Fruit fly (Drosophila melanogaster) whole organism, embryonic: Measurements from ENCODE around the gene CG31871.

ENCODE experiments used
- Aef1 ChIP-seq: fragments of 200-800 bp; sonication (Bioruptor generic); IDR thresholded peaks from 3 replicates; pipeline ENCODE4 v1.3.6; 2022; ENCODE audit warnings: missing biosample characterization, missing genetic modification characterization
- Atf3 ChIP-seq: fragments of 200-800 bp; sonication (Bioruptor generic); optimal IDR thresholded peaks from 3 replicates; lab custom pipeline; 2016; ENCODE audit warnings: missing biosample characterization, missing genetic modification characterization
- Bteb2 ChIP-seq: fragments of 200-800 bp; sonication (Bioruptor generic); optimal IDR thresholded peaks from 2 replicates; lab custom pipeline; 2016; ENCODE audit warnings: missing biosample characterization, missing genetic modification characterization
- CG10209 ChIP-seq: fragments of 200-800 bp; sonication (Bioruptor generic); optimal IDR thresholded peaks from 3 replicates; lab custom pipeline; 2017; ENCODE audit warnings: missing biosample characterization, mild to moderate bottlenecking, missing genetic modification characterization, missing genetic modification reagents
- CG10543 ChIP-seq: fragments of 200-800 bp; sonication (Bioruptor generic); optimal IDR thresholded peaks from 3 replicates; lab custom pipeline; 2017; ENCODE audit warnings: missing biosample characterization, mild to moderate bottlenecking, missing genetic modification characterization, moderate library complexity
- CG12104 ChIP-seq: fragments of 200-800 bp; sonication (Bioruptor generic); optimal IDR thresholded peaks from 3 replicates; lab custom pipeline; 2016; ENCODE audit warnings: missing biosample characterization, missing genetic modification characterization
- CG12769 ChIP-seq: fragments of 200-800 bp; sonication (Bioruptor generic); optimal IDR thresholded peaks from 2 replicates; lab custom pipeline; 2019; ENCODE audit warnings: missing biosample characterization, mild to moderate bottlenecking, missing genetic modification characterization, moderate library complexity
- CG12942 ChIP-seq: fragments of 200-800 bp; sonication (Bioruptor generic); optimal IDR thresholded peaks from 3 replicates; lab custom pipeline; 2016; ENCODE audit warnings: missing biosample characterization, missing genetic modification characterization
- CG13424 ChIP-seq: fragments of 200-800 bp; sonication (Bioruptor generic); optimal IDR thresholded peaks from 2 replicates; lab custom pipeline; 2019; ENCODE audit warnings: missing biosample characterization, mild to moderate bottlenecking, missing genetic modification characterization, moderate library complexity
- CG14710 ChIP-seq: fragments of 200-800 bp; sonication (Bioruptor generic); optimal IDR thresholded peaks from 3 replicates; lab custom pipeline; 2019; ENCODE audit warnings: missing biosample characterization, mild to moderate bottlenecking, missing genetic modification characterization, moderate library complexity
- CG15601 ChIP-seq: fragments of 200-800 bp; sonication (Bioruptor generic); optimal IDR thresholded peaks from 3 replicates; lab custom pipeline; 2019; ENCODE audit warnings: missing biosample characterization, mild to moderate bottlenecking, missing genetic modification characterization, moderate library complexity
- CG18011 ChIP-seq: fragments of 200-800 bp; sonication (Bioruptor generic); optimal IDR thresholded peaks from 2 replicates; lab custom pipeline; 2017; ENCODE audit warnings: missing biosample characterization, missing genetic modification characterization, mild to moderate bottlenecking, moderate library complexity, missing genotype
- CG30020 ChIP-seq: fragments of 200-800 bp; optimal IDR thresholded peaks from 2 replicates; lab custom pipeline; 2019; ENCODE audit warnings: missing biosample characterization, mild to moderate bottlenecking, missing genetic modification characterization, moderate library complexity
- CG6175 ChIP-seq: fragments of 200-800 bp; sonication (Bioruptor generic); IDR thresholded peaks from 3 replicates; pipeline ENCODE4 v1.3.6; 2022; ENCODE audit warnings: missing biosample characterization, missing genetic modification characterization
- CG6654 ChIP-seq: fragments of 200-800 bp; sonication (Bioruptor generic); optimal IDR thresholded peaks from 2 replicates; lab custom pipeline; 2017; ENCODE audit warnings: missing biosample characterization, mild to moderate bottlenecking, missing genetic modification characterization
- CG6854 ChIP-seq: fragments of 200-800 bp; sonication (Bioruptor generic); optimal IDR thresholded peaks from 3 replicates; lab custom pipeline; 2017; ENCODE audit warnings: missing biosample characterization, mild to moderate bottlenecking, missing genetic modification characterization
- CoRest ChIP-seq: fragments of 200-800 bp; sonication (Bioruptor generic); optimal IDR thresholded peaks from 3 replicates; lab custom pipeline; 2018; ENCODE audit warnings: missing biosample characterization, mild to moderate bottlenecking, missing genetic modification characterization, moderate library complexity
- Dek ChIP-seq: fragments of 200-800 bp; sonication (Bioruptor generic); optimal IDR thresholded peaks from 3 replicates; lab custom pipeline; 2019; ENCODE audit warnings: missing biosample characterization, mild to moderate bottlenecking, missing genetic modification characterization, moderate library complexity
- Elba2 ChIP-seq: fragments of 200-800 bp; sonication (Bioruptor generic); optimal IDR thresholded peaks from 3 replicates; lab custom pipeline; 2016; ENCODE audit warnings: missing biosample characterization, missing genetic modification characterization
- HLH3B ChIP-seq: fragments of 200-800 bp; sonication (Bioruptor generic); IDR thresholded peaks from 2 replicates; pipeline ENCODE4 v1.3.6; 2022; ENCODE audit warnings: missing biosample characterization, missing genetic modification characterization
- Hey ChIP-seq: fragments of 200-800 bp; sonication (Bioruptor generic); optimal IDR thresholded peaks from 3 replicates; lab custom pipeline; 2018; ENCODE audit warnings: missing biosample characterization, mild to moderate bottlenecking, missing genetic modification characterization
- Hr39 ChIP-seq: fragments of >200 bp; optimal IDR thresholded peaks from 2 replicates; lab custom pipeline; 2017
- Kr ChIP-seq: fragments of 200-800 bp; sonication (Bioruptor generic); optimal IDR thresholded peaks from 2 replicates; lab custom pipeline; 2017; ENCODE audit warnings: missing biosample characterization, mild to moderate bottlenecking, missing genetic modification characterization
- MESR4 ChIP-seq: fragments of 200-800 bp; sonication (Bioruptor generic); optimal IDR thresholded peaks from 2 replicates; lab custom pipeline; 2018; ENCODE audit warnings: missing biosample characterization, mild to moderate bottlenecking, missing genetic modification characterization, moderate library complexity
- Nf-YA ChIP-seq: fragments of 200-800 bp; sonication (Bioruptor generic); IDR thresholded peaks from 2 replicates; pipeline ENCODE4 v1.3.6; 2022; ENCODE audit warnings: missing biosample characterization, missing genetic modification characterization
- Poxn ChIP-seq: fragments of 200-800 bp; sonication (Bioruptor generic); IDR thresholded peaks from 2 replicates; pipeline ENCODE4 v1.3.6; 2022; ENCODE audit warnings: missing biosample characterization, missing genetic modification characterization
- Ssrp ChIP-seq: fragments of 200-800 bp; sonication (Bioruptor generic); optimal IDR thresholded peaks from 2 replicates; lab custom pipeline; 2018; ENCODE audit warnings: missing biosample characterization, mild to moderate bottlenecking, missing genetic modification characterization, moderate library complexity
- Trl ChIP-seq, 3 experiments: fragments of >200 bp in 2 of 3; fragments of 200-800 bp in 1 of 3; sonication (Bioruptor generic) in 1 of 3; optimal IDR thresholded peaks; 2 replicates in 1 of 3; 3 replicates in 2 of 3; lab custom pipeline; 2016 to 2017; ENCODE audit warnings: missing biosample characterization in 1 of 3, missing genetic modification characterization in 1 of 3
- Usf ChIP-seq: fragments of 200-800 bp; sonication (Bioruptor generic); optimal IDR thresholded peaks from 2 replicates; lab custom pipeline; 2017; ENCODE audit warnings: missing genotype, missing biosample characterization, missing genetic modification characterization
- Xrp1 ChIP-seq: fragments of 200-800 bp; sonication (Bioruptor generic); IDR thresholded peaks from 2 replicates; pipeline ENCODE4 v1.3.6; 2022; ENCODE audit warnings: missing biosample characterization, missing genetic modification characterization
- aop ChIP-seq: fragments of 200-800 bp; sonication (Bioruptor generic); IDR thresholded peaks from 2 replicates; pipeline ENCODE4 v1.3.6; 2022; ENCODE audit warnings: missing biosample characterization, missing genetic modification characterization
- chif ChIP-seq, 2 experiments: fragments of 200-800 bp; sonication (Bioruptor generic); optimal IDR thresholded peaks; 3 replicates each; lab custom pipeline; 2016; ENCODE audit warnings: missing biosample characterization in 2 of 2, missing genetic modification characterization in 2 of 2
- disco-r ChIP-seq: fragments of 200-800 bp; sonication (Bioruptor generic); optimal IDR thresholded peaks from 2 replicates; lab custom pipeline; 2016; ENCODE audit warnings: missing biosample characterization, missing genetic modification characterization
- jigr1 ChIP-seq: fragments of 200-800 bp; sonication (Bioruptor generic); IDR thresholded peaks from 3 replicates; pipeline ENCODE4 v1.3.6; 2022; ENCODE audit warnings: missing biosample characterization, missing genetic modification characterization
- kah ChIP-seq: fragments of 200-800 bp; sonication (Bioruptor generic); optimal IDR thresholded peaks from 2 replicates; lab custom pipeline; 2018; ENCODE audit warnings: missing biosample characterization, mild to moderate bottlenecking, missing genetic modification characterization
- lola ChIP-seq, 3 experiments: fragments of >200 bp in 2 of 3; fragments of 200-800 bp in 1 of 3; sonication (Bioruptor generic) in 1 of 3; optimal IDR thresholded peaks; 2 replicates each; lab custom pipeline; 2017 to 2019; ENCODE audit warnings: missing biosample characterization in 3 of 3, missing genetic modification characterization in 3 of 3, mild to moderate bottlenecking in 1 of 3, moderate library complexity in 1 of 3
- mld ChIP-seq: fragments of 200-800 bp; sonication (Bioruptor generic); IDR thresholded peaks from 3 replicates; pipeline ENCODE4 v1.3.6; 2022; ENCODE audit warnings: missing biosample characterization, missing genetic modification characterization; ENCODE audit not compliant: partially characterized antibody
- nau ChIP-seq: fragments of 200-800 bp; sonication (Bioruptor generic); optimal IDR thresholded peaks from 3 replicates; lab custom pipeline; 2017; ENCODE audit warnings: missing biosample characterization, mild to moderate bottlenecking, missing genetic modification characterization, missing genetic modification reagents
- nmo ChIP-seq: fragments of 200-800 bp; sonication (Bioruptor generic); optimal IDR thresholded peaks from 2 replicates; lab custom pipeline; 2018; ENCODE audit warnings: missing biosample characterization, mild to moderate bottlenecking, missing genetic modification characterization, moderate library complexity
- onecut ChIP-seq: fragments of 200-800 bp; sonication (Bioruptor generic); IDR thresholded peaks from 2 replicates; pipeline ENCODE4 v1.3.6; 2022; ENCODE audit warnings: missing biosample characterization, missing genetic modification characterization
- pum ChIP-seq: fragments of 200-800 bp; sonication (Bioruptor generic); optimal IDR thresholded peaks from 2 replicates; lab custom pipeline; 2016; ENCODE audit warnings: missing biosample characterization, missing genetic modification characterization
- row ChIP-seq: fragments of 200-800 bp; sonication (Bioruptor generic); IDR thresholded peaks from 3 replicates; pipeline ENCODE4 v1.3.6; 2022; ENCODE audit warnings: missing biosample characterization, missing genetic modification characterization
- sens-2 ChIP-seq: fragments of 200-800 bp; sonication (Bioruptor generic); IDR thresholded peaks from 2 replicates; pipeline ENCODE4 v1.3.6; 2022; ENCODE audit warnings: missing biosample characterization, missing genetic modification characterization
- slbo ChIP-seq: fragments of 200-800 bp; sonication (Bioruptor generic); IDR thresholded peaks from 2 replicates; pipeline ENCODE4 v1.3.6; 2022; ENCODE audit warnings: missing biosample characterization, missing genetic modification characterization
- slou ChIP-seq: fragments of 200-800 bp; sonication (Bioruptor generic); optimal IDR thresholded peaks from 3 replicates; lab custom pipeline; 2016; ENCODE audit warnings: missing biosample characterization, missing genetic modification characterization
- sob ChIP-seq: fragments of 200-800 bp; sonication (Bioruptor generic); IDR thresholded peaks from 2 replicates; pipeline ENCODE4 v1.3.6; 2022; ENCODE audit warnings: missing biosample characterization, missing genetic modification characterization
- sr ChIP-seq: fragments of 200-800 bp; sonication (Bioruptor generic); IDR thresholded peaks from 3 replicates; pipeline ENCODE4 v1.3.6; 2022; ENCODE audit warnings: missing biosample characterization, missing genetic modification characterization
- stc ChIP-seq: fragments of 200-800 bp; sonication (Bioruptor generic); IDR thresholded peaks from 2 replicates; pipeline ENCODE4 v1.3.6; 2022; ENCODE audit warnings: missing biosample characterization, missing genetic modification characterization
- tna ChIP-seq: fragments of 200-800 bp; sonication (Bioruptor generic); IDR thresholded peaks from 2 replicates; pipeline ENCODE4 v1.3.6; 2022; ENCODE audit warnings: missing biosample characterization, missing genetic modification characterization; ENCODE audit not compliant: partially characterized antibody
- tup ChIP-seq: fragments of 200-800 bp; sonication (Bioruptor generic); optimal IDR thresholded peaks from 2 replicates; lab custom pipeline; 2016; ENCODE audit warnings: missing biosample characterization, mild to moderate bottlenecking, missing genetic modification characterization, moderate library complexity

Gene CG31871

dm6 chr2L:10616767-10617166 lies 45.1 kb upstream of the CG31871 start (continued):
- peak in 1 of 3 experiments; percentile 67 for TF ChIP-seq lola (GFP tag; optimal IDR thresholded peaks at IDR 0.05; lab: Kevin White, UChicago)
- TF ChIP-seq CG6175 (GFP tag; lab: Robert Waterston, UW), result 0 out of 3 replicates have a peak, but pooled peaks have one; percentile 25
- TF ChIP-seq CoRest (tag; lab: Kevin White, UChicago), result peak; percentile 72
- no peak for TF ChIP-seq Kr (GFP tag; lab: Kevin White, UChicago)
- no peak for TF ChIP-seq Poxn (GFP tag; lab: Robert Waterston, UW)
- peak; percentile 54 for TF ChIP-seq Atf3 (GFP tag; lab: Kevin White, UChicago)
- TF ChIP-seq pum (GFP tag; lab: Kevin White, UChicago), result peak; percentile 52
- no peak for TF ChIP-seq Elba2 (GFP tag; lab: Kevin White, UChicago)
- TF ChIP-seq CG10543 (GFP tag; lab: Kevin White, UChicago), result no peak
- peak; percentile 80 for TF ChIP-seq nmo (GFP tag; lab: Kevin White, UChicago)
- 0 out of 3 replicates have a peak, but pooled peaks have one; percentile 9 for TF ChIP-seq sr (GFP tag; lab: Robert Waterston, UW)
- peak; percentile 21 for TF ChIP-seq CG12104 (GFP tag; lab: Kevin White, UChicago)
- no peak for TF ChIP-seq Hey (tag; lab: Kevin White, UChicago)
- peak; percentile 15 for TF ChIP-seq tup (GFP tag; lab: Kevin White, UChicago)
- TF ChIP-seq CG18011, result no peak
- TF ChIP-seq Bteb2 (GFP tag; lab: Kevin White, UChicago), result peak; percentile 41
- TF ChIP-seq Nf-YA (GFP tag; lab: Robert Waterston, UW), result no peak
- TF ChIP-seq row (GFP tag; lab: Robert Waterston, UW), result peak; percentile 86
- no peak; the same call in 1 of the 2 replicates for TF ChIP-seq aop (GFP tag; lab: Robert Waterston, UW)
- TF ChIP-seq MESR4, result no peak
- TF ChIP-seq slbo, result peak; percentile 61
- TF ChIP-seq disco-r (GFP tag; lab: Kevin White, UChicago), result peak; percentile 15
- peak; percentile 54 for TF ChIP-seq nau (GFP tag; lab: Kevin White, UChicago)
- TF ChIP-seq jigr1, result 0 out of 3 replicates have a peak, but pooled peaks have one; percentile 36
- TF ChIP-seq kah, result no peak
- no peak for TF ChIP-seq sens-2
- TF ChIP-seq HLH3B (GFP tag; lab: Robert Waterston, UW), result peak; percentile 88
- peak; percentile 68 for TF ChIP-seq CG13424 (tag; lab: Kevin White, UChicago)
- TF ChIP-seq stc, result peak; percentile 89
- TF ChIP-seq CG10209, result peak; percentile 68
- TF ChIP-seq Usf (GFP tag; lab: Kevin White, UChicago), result peak; percentile 10
- no peak for TF ChIP-seq tna (GFP tag; lab: Robert Waterston, UW)
- peak; percentile 90 for TF ChIP-seq Xrp1
- TF ChIP-seq CG30020 (tag; lab: Kevin White, UChicago), result no peak
- peak; percentile 72 for TF ChIP-seq CG14710 (tag; lab: Kevin White, UChicago)
- TF ChIP-seq CG12769 (tag; lab: Kevin White, UChicago), result peak; percentile 48
- peak; percentile 72 to 76 for TF ChIP-seq chif (GFP tag; optimal IDR thresholded peaks at IDR 0.05; lab: Kevin White, UChicago)
- no peak for TF ChIP-seq mld (GFP tag; lab: Robert Waterston, UW)
- peak; percentile 50; the same call in 1 of the 2 replicates for TF ChIP-seq sob (GFP tag; lab: Robert Waterston, UW)
- TF ChIP-seq CG6854, result no peak
- peak; percentile 73 for TF ChIP-seq CG15601
- peak; percentile 4 for TF ChIP-seq CG6654 (GFP tag; lab: Kevin White, UChicago)
- peak; percentile 44 for TF ChIP-seq CG12942 (GFP tag; lab: Kevin White, UChicago)
- TF ChIP-seq Dek (tag; lab: Kevin White, UChicago), result peak; percentile 39
- TF ChIP-seq Hr39 (lab: Kevin White, UChicago), result no peak
- TF ChIP-seq onecut (GFP tag; lab: Robert Waterston, UW), result peak; percentile 42
- TF ChIP-seq slou (GFP tag; lab: Kevin White, UChicago), result peak; percentile 7
- no peak for TF ChIP-seq Trl (optimal IDR thresholded peaks at IDR 0.05; lab: Kevin White, UChicago)
- TF ChIP-seq Trl (GFP tag; optimal IDR thresholded peaks at IDR 0.05; lab: Kevin White, UChicago), result peak; percentile 49
- TF ChIP-seq Ssrp (tag; lab: Kevin White, UChicago), result peak; percentile 68
- peak; percentile 75; the same call in 2 of the 3 replicates for TF ChIP-seq Aef1 (GFP tag; lab: Robert Waterston, UW)
